Fruit fly (Drosophila melanogaster) whole organism, embryonic: ENCODE measurements around the gene Cyp313a4.
A peak's percentile ranks its signal among the peaks of the same experiment; 100 is the strongest.

Experiments
- ATbp ChIP-seq: fragments of 200-800 bp; sonication (Bioruptor generic); optimal IDR thresholded peaks from 2 replicates; lab custom pipeline; 2017; ENCODE audit warnings: missing biosample characterization, mild to moderate bottlenecking, missing genetic modification characterization, missing genetic modification reagents
- Atf3 ChIP-seq: fragments of 200-800 bp; sonication (Bioruptor generic); optimal IDR thresholded peaks from 3 replicates; lab custom pipeline; 2016; ENCODE audit warnings: missing biosample characterization, missing genetic modification characterization
- BEAF-32 ChIP-seq: fragments of 200-800 bp; sonication (Bioruptor generic); optimal IDR thresholded peaks from 3 replicates; lab custom pipeline; 2017; ENCODE audit warnings: missing biosample characterization, missing genetic modification characterization, mild to moderate bottlenecking, moderate library complexity, missing genetic modification reagents
- C15 ChIP-seq: fragments of 200-800 bp; sonication (Bioruptor generic); IDR thresholded peaks from 3 replicates; pipeline ENCODE4 v1.3.6; 2022; ENCODE audit warnings: missing biosample characterization, missing genetic modification characterization
- CG10366 ChIP-seq: fragments of 200-800 bp; sonication (Bioruptor generic); IDR thresholded peaks from 2 replicates; pipeline ENCODE4 v1.3.6; 2022; ENCODE audit warnings: missing biosample characterization, missing genetic modification characterization
- CG10462 ChIP-seq: fragments of 200-800 bp; sonication (Bioruptor generic); optimal IDR thresholded peaks from 2 replicates; lab custom pipeline; 2016; ENCODE audit warnings: missing biosample characterization, missing genetic modification characterization
- CG10565 ChIP-seq: fragments of 200-800 bp; sonication (Bioruptor generic); optimal IDR thresholded peaks from 3 replicates; lab custom pipeline; 2016; ENCODE audit warnings: missing biosample characterization, mild to moderate bottlenecking, missing genetic modification characterization
- CG11695 ChIP-seq: fragments of 200-800 bp; sonication (Bioruptor generic); IDR thresholded peaks from 3 replicates; pipeline ENCODE4 v1.3.6; 2022; ENCODE audit warnings: missing biosample characterization, missing genetic modification characterization
- CG12744 ChIP-seq: fragments of 200-800 bp; sonication (Bioruptor generic); optimal IDR thresholded peaks from 2 replicates; lab custom pipeline; 2016; ENCODE audit warnings: missing biosample characterization, missing genetic modification characterization
- CG13424 ChIP-seq: fragments of 200-800 bp; sonication (Bioruptor generic); optimal IDR thresholded peaks from 2 replicates; lab custom pipeline; 2019; ENCODE audit warnings: missing biosample characterization, mild to moderate bottlenecking, missing genetic modification characterization, moderate library complexity
- CG14965 ChIP-seq: fragments of 200-800 bp; sonication (Bioruptor generic); optimal IDR thresholded peaks from 2 replicates; lab custom pipeline; 2016; ENCODE audit warnings: missing biosample characterization, missing genetic modification characterization, borderline replicate concordance
- CG15073 ChIP-seq: fragments of 200-800 bp; sonication (Bioruptor generic); optimal IDR thresholded peaks from 2 replicates; lab custom pipeline; 2016; ENCODE audit warnings: missing biosample characterization, missing genetic modification characterization
- CG15601 ChIP-seq: fragments of 200-800 bp; sonication (Bioruptor generic); optimal IDR thresholded peaks from 3 replicates; lab custom pipeline; 2019; ENCODE audit warnings: missing biosample characterization, mild to moderate bottlenecking, missing genetic modification characterization, moderate library complexity
- CG1647 ChIP-seq: fragments of 200-800 bp; sonication (Bioruptor generic); optimal IDR thresholded peaks from 3 replicates; lab custom pipeline; 2016; ENCODE audit warnings: missing biosample characterization, missing genetic modification characterization
- CG17186 ChIP-seq: fragments of 200-800 bp; sonication (Bioruptor generic); optimal IDR thresholded peaks from 3 replicates; lab custom pipeline; 2017; ENCODE audit warnings: missing biosample characterization, missing genetic modification reagents, missing genetic modification characterization
- CG17359 ChIP-seq: fragments of 200-800 bp; sonication (Bioruptor generic); optimal IDR thresholded peaks from 3 replicates; lab custom pipeline; 2018; ENCODE audit warnings: missing biosample characterization, mild to moderate bottlenecking, missing genetic modification characterization, moderate library complexity
- CG18476 ChIP-seq: fragments of 200-800 bp; sonication (Bioruptor generic); optimal IDR thresholded peaks from 2 replicates; lab custom pipeline; 2016; ENCODE audit warnings: missing biosample characterization, mild to moderate bottlenecking, missing genetic modification characterization
- CG18599 ChIP-seq: fragments of 200-800 bp; sonication (Bioruptor generic); optimal IDR thresholded peaks from 3 replicates; lab custom pipeline; 2017; ENCODE audit warnings: missing biosample characterization, missing genetic modification characterization, mild to moderate bottlenecking, moderate library complexity, missing genetic modification reagents
- CG2120 ChIP-seq: fragments of 200-800 bp; sonication (Bioruptor generic); optimal IDR thresholded peaks from 3 replicates; lab custom pipeline; 2016; ENCODE audit warnings: missing biosample characterization, missing genetic modification characterization
- CG30020 ChIP-seq: fragments of 200-800 bp; optimal IDR thresholded peaks from 2 replicates; lab custom pipeline; 2019; ENCODE audit warnings: missing biosample characterization, mild to moderate bottlenecking, missing genetic modification characterization, moderate library complexity
- CG33557 ChIP-seq: fragments of 200-800 bp; sonication (Bioruptor generic); optimal IDR thresholded peaks from 2 replicates; lab custom pipeline; 2019; ENCODE audit warnings: missing biosample characterization, mild to moderate bottlenecking, missing genetic modification characterization, moderate library complexity
- CG43689 ChIP-seq: fragments of 200-800 bp; sonication (Bioruptor generic); IDR thresholded peaks from 2 replicates; pipeline ENCODE4 v1.3.6; 2022; ENCODE audit warnings: missing biosample characterization, missing genetic modification characterization
- CG4404 ChIP-seq: fragments of 200-800 bp; sonication (Bioruptor generic); IDR thresholded peaks from 2 replicates; pipeline ENCODE4 v1.3.6; 2022; ENCODE audit warnings: missing biosample characterization, missing genetic modification characterization
- CG6689 ChIP-seq: fragments of 200-800 bp; sonication (Bioruptor generic); IDR thresholded peaks from 2 replicates; pipeline ENCODE4 v1.3.6; 2022; ENCODE audit warnings: missing biosample characterization, missing genetic modification characterization
- CG7271 ChIP-seq: fragments of 200-800 bp; sonication (Bioruptor generic); optimal IDR thresholded peaks from 2 replicates; lab custom pipeline; 2018; ENCODE audit warnings: missing biosample characterization, mild to moderate bottlenecking, missing genetic modification characterization, moderate library complexity
- CG7357 ChIP-seq: fragments of 200-800 bp; sonication (Bioruptor generic); IDR thresholded peaks from 3 replicates; pipeline ENCODE4 v1.3.6; 2022; ENCODE audit warnings: missing biosample characterization, missing genetic modification characterization
- CG9817 ChIP-seq: fragments of 200-800 bp; sonication (Bioruptor generic); optimal IDR thresholded peaks from 2 replicates; lab custom pipeline; 2018; ENCODE audit warnings: missing biosample characterization, mild to moderate bottlenecking, missing genetic modification characterization, moderate library complexity
- Chrac-16 ChIP-seq: fragments of 200-800 bp; sonication (Bioruptor generic); optimal IDR thresholded peaks from 3 replicates; lab custom pipeline; 2016; ENCODE audit warnings: missing biosample characterization, missing genetic modification characterization
- CkIIα-i1 ChIP-seq: fragments of 200-800 bp; sonication (Bioruptor generic); IDR thresholded peaks from 2 replicates; pipeline ENCODE4 v1.3.6; 2022; ENCODE audit warnings: missing biosample characterization, missing genetic modification characterization
- Dek ChIP-seq: fragments of 200-800 bp; sonication (Bioruptor generic); optimal IDR thresholded peaks from 3 replicates; lab custom pipeline; 2019; ENCODE audit warnings: missing biosample characterization, mild to moderate bottlenecking, missing genetic modification characterization, moderate library complexity
- Hsf ChIP-seq: fragments of 200-800 bp; sonication (Bioruptor generic); optimal IDR thresholded peaks from 3 replicates; lab custom pipeline; 2016; ENCODE audit warnings: missing biosample characterization, missing genetic modification characterization
- MBD-R2 ChIP-seq: fragments of 200-800 bp; sonication (Bioruptor generic); IDR thresholded peaks from 2 replicates; pipeline ENCODE4 v1.3.6; 2022; ENCODE audit warnings: missing biosample characterization, missing genetic modification characterization
- Neu2 ChIP-seq: fragments of 200-800 bp; sonication (Bioruptor generic); optimal IDR thresholded peaks from 3 replicates; lab custom pipeline; 2016; ENCODE audit warnings: missing biosample characterization, missing genetic modification characterization, borderline replicate concordance
- Rfx ChIP-seq: fragments of 200-800 bp; sonication (Bioruptor generic); IDR thresholded peaks from 2 replicates; pipeline ENCODE4 v1.3.6; 2022; ENCODE audit warnings: missing biosample characterization, missing genetic modification characterization
- Taf1 ChIP-seq: fragments of 200-800 bp; sonication (Bioruptor generic); IDR thresholded peaks from 2 replicates; pipeline ENCODE4 v1.3.6; 2022; ENCODE audit warnings: missing biosample characterization, missing genetic modification characterization
- br ChIP-seq: fragments of >200 bp; optimal IDR thresholded peaks from 2 replicates; lab custom pipeline; 2017
- dati ChIP-seq: fragments of 200-800 bp; sonication (Bioruptor generic); IDR thresholded peaks from 2 replicates; pipeline ENCODE4 v1.3.6; 2022; ENCODE audit warnings: missing biosample characterization, missing genetic modification characterization
- fru ChIP-seq: fragments of >200 bp; optimal IDR thresholded peaks from 2 replicates; lab custom pipeline; 2017
- gro ChIP-seq: fragments of 200-800 bp; sonication (Bioruptor generic); optimal IDR thresholded peaks from 2 replicates; lab custom pipeline; 2016; ENCODE audit warnings: missing biosample characterization, missing genetic modification characterization
- hb ChIP-seq: fragments of 200-800 bp; sonication (Bioruptor generic); IDR thresholded peaks from 3 replicates; pipeline ENCODE4 v1.3.6; 2022; ENCODE audit warnings: missing biosample characterization, missing genetic modification characterization; ENCODE audit not compliant: partially characterized antibody
- hbn ChIP-seq: fragments of 200-800 bp; sonication (Bioruptor generic); IDR thresholded peaks from 2 replicates; pipeline ENCODE4 v1.3.6; 2022; ENCODE audit warnings: missing biosample characterization, missing genetic modification characterization; ENCODE audit not compliant: partially characterized antibody
- kay ChIP-seq: fragments of 200-800 bp; sonication (Bioruptor generic); optimal IDR thresholded peaks from 2 replicates; lab custom pipeline; 2016; ENCODE audit warnings: missing biosample characterization, missing genetic modification characterization
- mld ChIP-seq: fragments of 200-800 bp; sonication (Bioruptor generic); IDR thresholded peaks from 3 replicates; pipeline ENCODE4 v1.3.6; 2022; ENCODE audit warnings: missing biosample characterization, missing genetic modification characterization; ENCODE audit not compliant: partially characterized antibody
- nmo ChIP-seq: fragments of 200-800 bp; sonication (Bioruptor generic); optimal IDR thresholded peaks from 2 replicates; lab custom pipeline; 2018; ENCODE audit warnings: missing biosample characterization, mild to moderate bottlenecking, missing genetic modification characterization, moderate library complexity
- psq ChIP-seq: fragments of 200-800 bp; sonication (Bioruptor generic); optimal IDR thresholded peaks from 2 replicates; lab custom pipeline; 2017; ENCODE audit warnings: missing biosample characterization, missing genetic modification characterization
- shn ChIP-seq: fragments of 200-800 bp; sonication (Bioruptor generic); optimal IDR thresholded peaks from 3 replicates; lab custom pipeline; 2016; ENCODE audit warnings: missing biosample characterization, missing genetic modification characterization
- ttk ChIP-seq: fragments of 200-800 bp; sonication (Bioruptor generic); IDR thresholded peaks from 2 replicates; pipeline ENCODE4 v2.1.2; 2022; ENCODE audit warnings: missing biosample characterization, missing genetic modification characterization
- tx ChIP-seq: fragments of 200-800 bp; sonication (Bioruptor generic); optimal IDR thresholded peaks from 2 replicates; lab custom pipeline; 2016; ENCODE audit warnings: missing biosample characterization, missing genetic modification characterization
- z ChIP-seq: fragments of 200-800 bp; sonication (Bioruptor generic); IDR thresholded peaks from 3 replicates; pipeline ENCODE4 v1.3.6; 2022; ENCODE audit warnings: missing biosample characterization, missing genetic modification characterization
- zfh2 ChIP-seq: fragments of 200-800 bp; sonication (Bioruptor generic); optimal IDR thresholded peaks from 2 replicates; lab custom pipeline; 2016; ENCODE audit warnings: missing biosample characterization, missing genetic modification characterization

The Cyp313a4 gene

dm6 chr3R:12633059-12633458 lies 48.1 kb downstream of the Cyp313a4 start, which contains the start of gene CG18530 (continued):
- TF ChIP-seq dati (GFP tag; lab: Robert Waterston, UW) (no peak), Rfx (GFP tag; lab: Robert Waterston, UW) (no peak), CG10462 (GFP tag; lab: Kevin White, UChicago) (no peak), hb (GFP tag; lab: Robert Waterston, UW) (no peak), CkIIα-i1 (GFP tag; lab: Robert Waterston, UW) (no peak)

- TF ChIP-seq CG17186: no peak
- no peak for TF ChIP-seq tx (GFP tag; lab: Kevin White, UChicago)
- TF ChIP-seq CG15073 (GFP tag; lab: Kevin White, UChicago): no peak
- peak; percentile 61 for TF ChIP-seq nmo (GFP tag; lab: Kevin White, UChicago)
- TF ChIP-seq zfh2 (GFP tag; lab: Kevin White, UChicago): peak; percentile 18
- no peak for TF ChIP-seq Hsf (GFP tag; lab: Kevin White, UChicago)
- no peak for TF ChIP-seq CG7357 (GFP tag; lab: Robert Waterston, UW)
- no peak for TF ChIP-seq fru (lab: Kevin White, UChicago)
- TF ChIP-seq ttk (GFP tag; lab: Robert Waterston, UW): no peak
- peak; percentile 65 for TF ChIP-seq CG15601 (tag; lab: Kevin White, UChicago)
- peak; percentile 25 for TF ChIP-seq CG2120 (GFP tag; lab: Kevin White, UChicago)
- peak; percentile 23 for TF ChIP-seq CG17359 (tag; lab: Kevin White, UChicago)
- peak; percentile 59 for TF ChIP-seq Dek (tag; lab: Kevin White, UChicago)
- no peak for TF ChIP-seq CG14965 (GFP tag; lab: Kevin White, UChicago)
- TF ChIP-seq CG11695 (GFP tag; lab: Robert Waterston, UW): no peak
- no peak for TF ChIP-seq shn (GFP tag; lab: Kevin White, UChicago)
- no peak for TF ChIP-seq CG10462 (GFP tag; lab: Kevin White, UChicago)
- TF ChIP-seq kay (GFP tag; lab: Kevin White, UChicago): peak; percentile 14
- TF ChIP-seq br (lab: Kevin White, UChicago): no peak
- no peak for TF ChIP-seq CG43689 (GFP tag; lab: Robert Waterston, UW)
- no peak for TF ChIP-seq mld (GFP tag; lab: Robert Waterston, UW)
- no peak for TF ChIP-seq gro (GFP tag; lab: Kevin White, UChicago)
- TF ChIP-seq z: no peak
- TF ChIP-seq Taf1 (GFP tag; lab: Robert Waterston, UW): no peak
- peak; percentile 52 for TF ChIP-seq CG9817 (tag; lab: Kevin White, UChicago)
- TF ChIP-seq Neu2 (GFP tag; lab: Kevin White, UChicago): no peak
- TF ChIP-seq CkIIα-i1 (GFP tag; lab: Robert Waterston, UW): no peak
- TF ChIP-seq CG13424 (tag; lab: Kevin White, UChicago): peak; percentile 70
- TF ChIP-seq C15 (GFP tag; lab: Robert Waterston, UW): no peak
- TF ChIP-seq CG18599 (GFP tag; lab: Kevin White, UChicago): no peak
- peak; percentile 10 for TF ChIP-seq CG33557 (GFP tag; lab: Kevin White, UChicago)
- no peak for TF ChIP-seq CG10366 (GFP tag; lab: Robert Waterston, UW)
- TF ChIP-seq BEAF-32 (GFP tag; lab: Kevin White, UChicago): peak; percentile 72
- no peak for TF ChIP-seq ATbp (GFP tag; lab: Kevin White, UChicago)
- TF ChIP-seq CG10565 (GFP tag; lab: Kevin White, UChicago): no peak
- no peak for TF ChIP-seq psq
- TF ChIP-seq Chrac-16 (GFP tag; lab: Kevin White, UChicago): peak; percentile 38
- TF ChIP-seq CG18476 (GFP tag; lab: Kevin White, UChicago): no peak
- TF ChIP-seq hbn: peak; percentile 58
- TF ChIP-seq MBD-R2: peak; percentile 68
- no peak for TF ChIP-seq CG1647 (GFP tag; lab: Kevin White, UChicago)
- TF ChIP-seq CG4404 (GFP tag; lab: Robert Waterston, UW): no peak
- TF ChIP-seq CG7271: peak; percentile 47
- no peak for TF ChIP-seq CG12744 (GFP tag; lab: Kevin White, UChicago)
- peak; percentile 43 for TF ChIP-seq CG6689 (GFP tag; lab: Robert Waterston, UW)
- no peak for TF ChIP-seq Atf3
- TF ChIP-seq CG30020 (tag; lab: Kevin White, UChicago): peak; percentile 61
Observed at dm6 chr3R:12630369-12630768, 50.8 kb downstream of the Cyp313a4 start, which contains the start of gene Not10. Not10 (plus strand) TSS chr3R:12630647.
